Worm (Caenorhabditis elegans): Measurements from ENCODE around the gene srw-89.

The srw-89 gene

ce11 chrV:4031319-4031718, 14.4 kb downstream of the srw-89 start, which contains the start of gene cyp-35A4:
cyp-35A4 (plus strand) TSS chrV:4031619.
- TF ChIP-seq hlh-13 (GFP tag; optimal IDR thresholded peaks at IDR 0.05) (no peak), fkh-10 (GFP tag; optimal IDR thresholded peaks at IDR 0.05) (no peak), lim-6 (tag; optimal IDR thresholded peaks at IDR 0.05) (no peak)

DNA sequence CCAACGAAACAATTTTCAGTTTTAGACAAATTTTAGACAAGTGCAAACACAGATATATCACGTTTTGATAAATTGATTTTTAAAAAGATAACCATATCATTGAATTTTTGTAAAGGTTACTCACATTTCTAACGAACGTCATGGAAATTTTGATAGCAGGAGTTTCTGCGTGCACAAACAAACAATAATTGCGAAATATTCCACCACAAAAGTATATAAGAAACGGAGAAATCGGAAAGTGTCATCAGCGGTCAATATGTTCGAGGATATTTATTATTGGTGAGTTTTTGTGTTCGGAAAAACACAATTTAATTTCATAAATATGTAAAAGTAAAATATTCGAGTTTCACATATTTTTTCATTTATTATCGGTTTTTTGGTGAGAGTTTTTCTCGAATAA, 17.4 kb downstream of the srw-89 start, which contains the start of gene C49G7.7:
Gene C49G7.7, plus strand, starts transcription at position 174 of the 400 bp plus-strand sequence.
- TF ChIP-seq fax-1 (tag; optimal IDR thresholded peaks at IDR 0.05) (no peak), syd-9 (tag; optimal IDR thresholded peaks at IDR 0.05) (no peak), lim-6 (tag; optimal IDR thresholded peaks at IDR 0.05) (no peak), tbx-7 (tag; optimal IDR thresholded peaks at IDR 0.05) (no peak), ceh-48 (tag; optimal IDR thresholded peaks at IDR 0.05) (no peak), eyg-1 (tag; optimal IDR thresholded peaks at IDR 0.05) (no peak), pax-1 (tag; optimal IDR thresholded peaks at IDR 0.05) (no peak)

DNA sequence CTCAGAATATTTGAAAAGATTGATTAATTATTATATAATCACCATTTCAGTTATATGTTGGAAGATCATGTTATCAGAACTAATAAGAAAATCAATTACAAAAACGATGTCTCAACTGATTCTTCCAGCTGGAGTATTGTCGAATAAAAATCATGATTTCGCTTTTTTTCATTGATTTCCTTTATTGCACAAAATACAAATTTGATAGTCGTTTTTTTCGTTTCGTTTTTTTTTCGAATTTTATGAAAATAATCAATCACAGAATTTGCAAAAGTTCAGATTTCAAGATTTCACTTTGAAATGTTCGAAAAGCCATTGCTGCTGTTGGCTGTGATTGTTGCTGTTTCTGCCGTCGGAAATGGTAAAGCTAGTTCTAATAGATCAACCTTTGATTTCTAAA, 18.9 kb downstream of the srw-89 start, which contains the start of gene C49G7.13:
Gene C49G7.13, plus strand, starts transcription at position 301 of the 400 bp plus-strand sequence.
- TF ChIP-seq ceh-30 (tag; optimal IDR thresholded peaks at IDR 0.05): no peak
- no peak for TF ChIP-seq fkh-6 (tag; optimal IDR thresholded peaks at IDR 0.05)
- no peak for TF ChIP-seq hlh-13 (GFP tag; optimal IDR thresholded peaks at IDR 0.05)
- no peak for TF ChIP-seq odd-2 (tag; optimal IDR thresholded peaks at IDR 0.05)
- TF ChIP-seq lim-6 (tag; optimal IDR thresholded peaks at IDR 0.05): no peak
- TF ChIP-seq Y22D7AL.16 (tag; optimal IDR thresholded peaks at IDR 0.05): no peak
- no peak for TF ChIP-seq pqm-1 (tag; optimal IDR thresholded peaks at IDR 0.05)
- TF ChIP-seq F13H6.1 (tag; optimal IDR thresholded peaks at IDR 0.05): no peak
- no peak for TF ChIP-seq elt-4 (tag; optimal IDR thresholded peaks at IDR 0.05)

- TF ChIP-seq nfya-1 (tag; optimal IDR thresholded peaks at IDR 0.05): no peak
- no peak for TF ChIP-seq unc-86 (tag; optimal IDR thresholded peaks at IDR 0.05)
- no peak for TF ChIP-seq K02D7.2 (tag; optimal IDR thresholded peaks at IDR 0.05)
- TF ChIP-seq pat-9 (tag; optimal IDR thresholded peaks at IDR 0.05): no peak
- TF ChIP-seq ztf-16 (tag; optimal IDR thresholded peaks at IDR 0.05): no peak
- TF ChIP-seq unc-3 (GFP tag; conservative IDR thresholded peaks at IDR 0.05): no peak
- TF ChIP-seq unc-3 (tag; optimal IDR thresholded peaks at IDR 0.05): no peak
- TF ChIP-seq nhr-11 (tag; optimal IDR thresholded peaks at IDR 0.05): no peak
- no peak for TF ChIP-seq tbx-2 (tag; optimal IDR thresholded peaks at IDR 0.05)
Observed at ce11 chrV:4038110-4038509, 21.2 kb downstream of the srw-89 start, which contains the start of gene C49G7.12. C49G7.12 (plus strand) TSS chrV:4038410.

- no peak for TF ChIP-seq ceh-45 (GFP tag; IDR thresholded peaks at IDR 0.05)
- no peak for TF ChIP-seq ceh-18 (tag; optimal IDR thresholded peaks at IDR 0.05)
- no peak for TF ChIP-seq nfya-1 (tag; optimal IDR thresholded peaks at IDR 0.05)
- TF ChIP-seq ama-1 (optimal IDR thresholded peaks at IDR 0.05): no peak
- no peak for TF ChIP-seq unc-86 (tag; optimal IDR thresholded peaks at IDR 0.05)
- TF ChIP-seq pag-3 (tag; optimal IDR thresholded peaks at IDR 0.05; ENCODE audit: borderline replicate concordance): no peak
- TF ChIP-seq tbx-2 (tag; optimal IDR thresholded peaks at IDR 0.05): no peak
- no peak for TF ChIP-seq pha-4 (tag; optimal IDR thresholded peaks at IDR 0.05)
- TF ChIP-seq K09A11.1 (tag; optimal IDR thresholded peaks at IDR 0.05; ENCODE audit: insufficient read depth): no peak
- no peak for TF ChIP-seq ceh-9 (tag; optimal IDR thresholded peaks at IDR 0.05)
- TF ChIP-seq pros-1 (tag; optimal IDR thresholded peaks at IDR 0.05): no peak
- no peak for TF ChIP-seq zip-5 (tag; optimal IDR thresholded peaks at IDR 0.05)
- no peak for TF ChIP-seq hlh-6 (tag; optimal IDR thresholded peaks at IDR 0.05)
- no peak for TF ChIP-seq hlh-13 (GFP tag; optimal IDR thresholded peaks at IDR 0.05)
- no peak for TF ChIP-seq sdc-2 (tag; optimal IDR thresholded peaks at IDR 0.05)
Observed at ce11 chrV:4038557-4038956, 21.7 kb downstream of the srw-89 start.
